Fruit fly (Drosophila melanogaster) whole organism, embryonic: ENCODE measurements around the gene CG11251.

Source experiments
- Bgb ChIP-seq: fragments of 200-800 bp; sonication (Bioruptor generic); IDR thresholded peaks from 2 replicates; pipeline ENCODE4 v1.3.6; 2022; ENCODE audit warnings: missing biosample characterization, missing genetic modification characterization; ENCODE audit not compliant: partially characterized antibody
- Bteb2 ChIP-seq: fragments of 200-800 bp; sonication (Bioruptor generic); optimal IDR thresholded peaks from 2 replicates; lab custom pipeline; 2016; ENCODE audit warnings: missing biosample characterization, missing genetic modification characterization
- CG10209 ChIP-seq: fragments of 200-800 bp; sonication (Bioruptor generic); optimal IDR thresholded peaks from 3 replicates; lab custom pipeline; 2017; ENCODE audit warnings: missing biosample characterization, mild to moderate bottlenecking, missing genetic modification characterization, missing genetic modification reagents
- CG10267 ChIP-seq: fragments of 200-800 bp; sonication (Bioruptor generic); optimal IDR thresholded peaks from 2 replicates; lab custom pipeline; 2018; ENCODE audit warnings: missing biosample characterization, mild to moderate bottlenecking, missing genetic modification characterization, moderate library complexity
- CG11085 ChIP-seq: fragments of 200-800 bp; sonication (Bioruptor generic); IDR thresholded peaks from 2 replicates; pipeline ENCODE4 v1.3.6; 2022; ENCODE audit warnings: missing biosample characterization, missing genetic modification characterization
- CG11723 ChIP-seq: fragments of 200-800 bp; sonication (Bioruptor generic); optimal IDR thresholded peaks from 2 replicates; lab custom pipeline; 2017; ENCODE audit warnings: missing biosample characterization, mild to moderate bottlenecking, missing genetic modification characterization
- CG12104 ChIP-seq: fragments of 200-800 bp; sonication (Bioruptor generic); optimal IDR thresholded peaks from 3 replicates; lab custom pipeline; 2016; ENCODE audit warnings: missing biosample characterization, missing genetic modification characterization
- CG14014 ChIP-seq: fragments of 200-800 bp; sonication (Bioruptor generic); IDR thresholded peaks from 2 replicates; pipeline ENCODE4 v1.3.6; 2022; ENCODE audit warnings: missing biosample characterization, missing genetic modification characterization
- CG14441 ChIP-seq: fragments of 200-800 bp; sonication (Bioruptor generic); IDR thresholded peaks from 2 replicates; pipeline ENCODE4 v1.3.6; 2022; ENCODE audit warnings: missing biosample characterization, missing genetic modification characterization
- CG15011 ChIP-seq: fragments of 200-800 bp; sonication (Bioruptor generic); optimal IDR thresholded peaks from 3 replicates; lab custom pipeline; 2018; ENCODE audit warnings: missing biosample characterization, mild to moderate bottlenecking, missing genetic modification characterization
- CG17802 ChIP-seq: fragments of 200-800 bp; sonication (Bioruptor generic); optimal IDR thresholded peaks from 2 replicates; lab custom pipeline; 2018; ENCODE audit warnings: missing biosample characterization, mild to moderate bottlenecking, missing genetic modification characterization, moderate library complexity
- CG30020 ChIP-seq: fragments of 200-800 bp; optimal IDR thresholded peaks from 2 replicates; lab custom pipeline; 2019; ENCODE audit warnings: missing biosample characterization, mild to moderate bottlenecking, missing genetic modification characterization, moderate library complexity
- CG34422 ChIP-seq: fragments of 200-800 bp; sonication (Bioruptor generic); IDR thresholded peaks from 3 replicates; pipeline ENCODE4 v1.3.6; 2022; ENCODE audit warnings: missing biosample characterization, missing genetic modification characterization
- CG4707 ChIP-seq: fragments of 200-800 bp; sonication (Bioruptor generic); optimal IDR thresholded peaks from 2 replicates; lab custom pipeline; 2018; ENCODE audit warnings: missing biosample characterization, mild to moderate bottlenecking, missing genetic modification characterization, moderate library complexity
- CG6791 ChIP-seq: fragments of 200-800 bp; sonication (Bioruptor generic); IDR thresholded peaks from 3 replicates; pipeline ENCODE4 v1.3.6; 2022; ENCODE audit warnings: missing biosample characterization, missing genetic modification characterization; ENCODE audit not compliant: partially characterized antibody
- CG7839 ChIP-seq: fragments of 200-800 bp; sonication (Bioruptor generic); optimal IDR thresholded peaks from 3 replicates; lab custom pipeline; 2018; ENCODE audit warnings: missing biosample characterization, mild to moderate bottlenecking, missing genetic modification characterization, moderate library complexity
- CG8478 ChIP-seq: fragments of >200 bp; optimal IDR thresholded peaks from 2 replicates; lab custom pipeline; 2018
- CG9437 ChIP-seq: fragments of 200-800 bp; sonication (Bioruptor generic); optimal IDR thresholded peaks from 2 replicates; lab custom pipeline; 2018; ENCODE audit warnings: missing biosample characterization, mild to moderate bottlenecking, missing genetic modification characterization
- CHES-1-like ChIP-seq: fragments of 200-800 bp; sonication (Bioruptor generic); optimal IDR thresholded peaks from 2 replicates; lab custom pipeline; 2016; ENCODE audit warnings: missing biosample characterization, missing genetic modification characterization
- Dp ChIP-seq: fragments of 200-800 bp; sonication (Bioruptor generic); optimal IDR thresholded peaks from 2 replicates; lab custom pipeline; 2018; ENCODE audit warnings: missing biosample characterization, mild to moderate bottlenecking, missing genetic modification characterization, moderate library complexity
- ERR ChIP-seq: fragments of 200-800 bp; sonication (Bioruptor generic); optimal IDR thresholded peaks from 2 replicates; lab custom pipeline; 2016; ENCODE audit warnings: missing biosample characterization, missing genetic modification characterization
- HLHmδ ChIP-seq: fragments of 200-800 bp; sonication (Bioruptor generic); optimal IDR thresholded peaks from 2 replicates; lab custom pipeline; 2018; ENCODE audit warnings: missing biosample characterization, mild to moderate bottlenecking, missing genetic modification characterization, moderate library complexity
- Lhr ChIP-seq: fragments of 200-800 bp; sonication (Bioruptor generic); optimal IDR thresholded peaks from 3 replicates; lab custom pipeline; 2017; ENCODE audit warnings: mild to moderate bottlenecking, missing biosample characterization, missing genetic modification reagents, missing genetic modification characterization
- Lpt ChIP-seq: fragments of >200 bp; optimal IDR thresholded peaks from 2 replicates; lab custom pipeline; 2018; ENCODE audit warnings: missing biosample characterization, missing genetic modification characterization
- MBD-R2 ChIP-seq: fragments of 200-800 bp; sonication (Bioruptor generic); IDR thresholded peaks from 2 replicates; pipeline ENCODE4 v1.3.6; 2022; ENCODE audit warnings: missing biosample characterization, missing genetic modification characterization
- NK7.1 ChIP-seq: fragments of 200-800 bp; sonication (Bioruptor generic); optimal IDR thresholded peaks from 3 replicates; lab custom pipeline; 2016; ENCODE audit warnings: missing biosample characterization, missing genetic modification characterization
- PHDP ChIP-seq: fragments of 200-800 bp; sonication (Bioruptor generic); optimal IDR thresholded peaks from 3 replicates; lab custom pipeline; 2018; ENCODE audit warnings: missing biosample characterization, mild to moderate bottlenecking, missing genetic modification characterization, moderate library complexity
- Sox102F ChIP-seq: fragments of 200-800 bp; sonication (Bioruptor generic); optimal IDR thresholded peaks from 2 replicates; lab custom pipeline; 2018; ENCODE audit warnings: missing biosample characterization, mild to moderate bottlenecking, missing genetic modification characterization, moderate library complexity
- Sry-δ ChIP-seq: fragments of 200-800 bp; sonication (Bioruptor generic); optimal IDR thresholded peaks from 2 replicates; lab custom pipeline; 2016; ENCODE audit warnings: missing biosample characterization, missing genetic modification characterization
- Xrp1 ChIP-seq: fragments of 200-800 bp; sonication (Bioruptor generic); IDR thresholded peaks from 2 replicates; pipeline ENCODE4 v1.3.6; 2022; ENCODE audit warnings: missing biosample characterization, missing genetic modification characterization
- ac ChIP-seq: fragments of 200-800 bp; sonication (Bioruptor generic); optimal IDR thresholded peaks from 3 replicates; lab custom pipeline; 2017; ENCODE audit warnings: missing biosample characterization, mild to moderate bottlenecking, missing genetic modification characterization
- ash1 ChIP-seq: fragments of 200-800 bp; sonication (Bioruptor generic); optimal IDR thresholded peaks from 2 replicates; lab custom pipeline; 2018; ENCODE audit warnings: missing biosample characterization, mild to moderate bottlenecking, missing genetic modification characterization
- bsh ChIP-seq, 2 experiments: fragments of 200-800 bp; sonication (Bioruptor generic); optimal IDR thresholded peaks; 2 replicates each; lab custom pipeline; 2017 to 2018; ENCODE audit warnings: mild to moderate bottlenecking in 2 of 2, missing biosample characterization in 2 of 2, missing genetic modification characterization in 2 of 2, moderate library complexity in 1 of 2
- cg ChIP-seq: fragments of 200-800 bp; sonication (Bioruptor generic); optimal IDR thresholded peaks from 3 replicates; lab custom pipeline; 2019; ENCODE audit warnings: missing biosample characterization, mild to moderate bottlenecking, missing genetic modification characterization, moderate library complexity
- crp ChIP-seq, 2 experiments: fragments of 200-800 bp; sonication (Bioruptor generic); optimal IDR thresholded peaks; 2 replicates in 1 of 2; 3 replicates in 1 of 2; lab custom pipeline; 2017; ENCODE audit warnings: missing biosample characterization in 2 of 2, missing genetic modification characterization in 2 of 2, mild to moderate bottlenecking in 1 of 2, moderate library complexity in 1 of 2
- dmrt99B ChIP-seq: fragments of 200-800 bp; sonication (Bioruptor generic); optimal IDR thresholded peaks from 2 replicates; lab custom pipeline; 2018; ENCODE audit warnings: missing biosample characterization, mild to moderate bottlenecking, missing genetic modification characterization, moderate library complexity
- emc ChIP-seq: fragments of 200-800 bp; sonication (Bioruptor generic); optimal IDR thresholded peaks from 2 replicates; lab custom pipeline; 2016; ENCODE audit warnings: missing biosample characterization, missing genetic modification characterization
- ftz-f1 ChIP-seq: fragments of 200-800 bp; sonication (Bioruptor generic); optimal IDR thresholded peaks from 2 replicates; lab custom pipeline; 2016; ENCODE audit warnings: missing biosample characterization, missing genetic modification characterization
- hth ChIP-seq: fragments of >200 bp; optimal IDR thresholded peaks from 2 replicates; lab custom pipeline; 2017; ENCODE audit warnings: inconsistent platforms
- ind ChIP-seq: fragments of 200-800 bp; sonication (Bioruptor generic); optimal IDR thresholded peaks from 3 replicates; lab custom pipeline; 2016; ENCODE audit warnings: missing biosample characterization, missing genetic modification characterization
- kay ChIP-seq: fragments of 200-800 bp; sonication (Bioruptor generic); optimal IDR thresholded peaks from 2 replicates; lab custom pipeline; 2016; ENCODE audit warnings: missing biosample characterization, missing genetic modification characterization
- kni ChIP-seq: fragments of 200-800 bp; sonication (Bioruptor generic); optimal IDR thresholded peaks from 3 replicates; lab custom pipeline; 2017; ENCODE audit warnings: mild to moderate bottlenecking, missing biosample characterization, missing genetic modification reagents, missing genetic modification characterization
- lilli ChIP-seq: fragments of 200-800 bp; sonication (Bioruptor generic); optimal IDR thresholded peaks from 3 replicates; lab custom pipeline; 2016; ENCODE audit warnings: missing biosample characterization, missing genetic modification characterization
- lola ChIP-seq, 3 experiments: fragments of >200 bp in 2 of 3; fragments of 200-800 bp in 1 of 3; sonication (Bioruptor generic) in 1 of 3; optimal IDR thresholded peaks; 2 replicates each; lab custom pipeline; 2017 to 2019; ENCODE audit warnings: missing biosample characterization in 3 of 3, missing genetic modification characterization in 3 of 3, mild to moderate bottlenecking in 1 of 3, moderate library complexity in 1 of 3
- lov ChIP-seq, 2 experiments: fragments of 200-800 bp in 1 of 2; fragments of >200 bp in 1 of 2; sonication (Bioruptor generic) in 1 of 2; IDR thresholded peaks in 1 of 2; optimal IDR thresholded peaks in 1 of 2; 2 replicates in 1 of 2; 3 replicates in 1 of 2; pipeline versions ENCODE4 v1.3.6 to Lab custom; 2017 to 2022; ENCODE audit warnings: missing biosample characterization in 1 of 2, missing genetic modification characterization in 1 of 2
- row ChIP-seq: fragments of 200-800 bp; sonication (Bioruptor generic); IDR thresholded peaks from 3 replicates; pipeline ENCODE4 v1.3.6; 2022; ENCODE audit warnings: missing biosample characterization, missing genetic modification characterization
- sens-2 ChIP-seq: fragments of 200-800 bp; sonication (Bioruptor generic); IDR thresholded peaks from 2 replicates; pipeline ENCODE4 v1.3.6; 2022; ENCODE audit warnings: missing biosample characterization, missing genetic modification characterization
- tap ChIP-seq: fragments of 200-800 bp; optimal IDR thresholded peaks from 3 replicates; lab custom pipeline; 2019; ENCODE audit warnings: missing biosample characterization, mild to moderate bottlenecking, missing genetic modification characterization, moderate library complexity
- twi ChIP-seq: fragments of 200-800 bp; optimal IDR thresholded peaks from 2 replicates; lab custom pipeline; 2019; ENCODE audit warnings: missing biosample characterization, mild to moderate bottlenecking, missing genetic modification characterization, moderate library complexity
- vvl ChIP-seq: fragments of 200-800 bp; sonication (Bioruptor generic); IDR thresholded peaks from 2 replicates; pipeline ENCODE4 v1.3.6; 2022; ENCODE audit warnings: missing biosample characterization, missing genetic modification characterization
- wek ChIP-seq: fragments of 200-800 bp; sonication (Bioruptor generic); optimal IDR thresholded peaks from 3 replicates; lab custom pipeline; 2018; ENCODE audit warnings: missing biosample characterization, mild to moderate bottlenecking, missing genetic modification characterization, moderate library complexity

Gene CG11251

DNA sequence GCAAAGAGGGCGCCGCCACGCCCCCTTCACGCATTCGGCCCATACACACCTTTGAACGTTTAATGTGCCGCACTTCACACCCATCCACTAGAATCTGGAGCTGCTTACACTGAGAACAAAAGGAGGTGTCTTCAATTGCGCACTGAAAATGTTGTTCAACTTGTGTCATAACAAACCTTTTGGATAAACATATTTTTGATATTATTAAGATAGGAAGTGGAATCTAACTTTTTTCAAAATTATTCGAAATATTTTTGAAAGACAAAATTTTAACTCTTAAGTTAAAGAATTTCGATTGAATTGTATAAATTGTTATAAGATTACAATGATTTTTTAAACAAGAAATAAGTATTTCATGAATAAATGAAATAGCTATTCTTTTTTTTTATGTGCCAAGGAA, 21.5 kb downstream of the CG11251 start (continued):
- TF ChIP-seq crp (GFP tag; optimal IDR thresholded peaks at IDR 0.05; lab: Kevin White, UChicago) (no peak), ftz-f1 (GFP tag; lab: Kevin White, UChicago) (no peak), CG11085 (no peak), CG6791 (no peak), Lhr (GFP tag; lab: Kevin White, UChicago) (peak; percentile 19), ind (no peak), lilli (GFP tag; lab: Kevin White, UChicago) (no peak), CG10209 (GFP tag; lab: Kevin White, UChicago) (peak; percentile 32), CG30020 (tag; lab: Kevin White, UChicago) (no peak), Sox102F (no peak), twi (tag; lab: Kevin White, UChicago) (no peak), ac (GFP tag; lab: Kevin White, UChicago) (peak; percentile 33), CG12104 (no peak), Bteb2 (GFP tag; lab: Kevin White, UChicago) (no peak), CG14014 (GFP tag; lab: Robert Waterston, UW) (no peak), CG11723 (GFP tag; lab: Kevin White, UChicago) (no peak), row (GFP tag; lab: Robert Waterston, UW) (no peak), Dp (GFP tag; lab: Kevin White, UChicago) (no peak), dmrt99B (tag; lab: Kevin White, UChicago) (no peak), CG34422 (GFP tag; lab: Robert Waterston, UW) (no peak), wek (GFP tag; lab: Kevin White, UChicago) (no peak), ERR (no peak), CHES-1-like (no peak), cg (no peak), vvl (GFP tag; lab: Robert Waterston, UW) (no peak), CG9437 (GFP tag; lab: Kevin White, UChicago) (no peak), kay (no peak), MBD-R2 (GFP tag; lab: Robert Waterston, UW) (no peak), HLHmδ (GFP tag; lab: Kevin White, UChicago) (no peak), Bgb (no peak), NK7.1 (GFP tag; lab: Kevin White, UChicago) (no peak), CG14441 (GFP tag; lab: Robert Waterston, UW) (no peak), CG10267 (peak; percentile 60), CG4707 (GFP tag; lab: Kevin White, UChicago) (no peak), emc (no peak), Sry-δ (no peak), kni (GFP tag; lab: Kevin White, UChicago) (no peak), hth (lab: Kevin White, UChicago) (no peak), lola (GFP tag; optimal IDR thresholded peaks at IDR 0.05; lab: Kevin White, UChicago) (peak in 1 of 3 experiments; percentile 84), lov (optimal IDR thresholded peaks at IDR 0.05; lab: Kevin White, UChicago) (no peak), lov (GFP tag; IDR thresholded peaks at IDR 0.05; lab: Robert Waterston, UW) (peak; percentile 56; the same call in 1 of the 3 replicates), tap (tag; lab: Kevin White, UChicago) (no peak), CG8478 (no peak), Lpt (no peak), PHDP (tag; lab: Kevin White, UChicago) (no peak), CG15011 (GFP tag; lab: Kevin White, UChicago) (no peak), CG7839 (peak; percentile 25), Xrp1 (peak; percentile 39; the same call in 1 of the 2 replicates), bsh (GFP tag; optimal IDR thresholded peaks at IDR 0.05; lab: Kevin White, UChicago) (peak in 1 of 2 experiments; percentile 60), CG17802 (tag; lab: Kevin White, UChicago) (no peak), sens-2 (GFP tag; lab: Robert Waterston, UW) (no peak), ash1 (GFP tag; lab: Kevin White, UChicago) (no peak)
